Worm (Caenorhabditis elegans) whole organism, L1 larva: Measurements from ENCODE around the gene F20E11.7.

Experiments used
- C16A3.4 ChIP-seq: fragments of 150-350 bp; optimal IDR thresholded peaks from 2 replicates; lab custom pipeline; 2014; ENCODE audit warnings: missing biosample characterization, missing genetic modification characterization
- F16B12.6 ChIP-seq: fragments of 150-350 bp; optimal IDR thresholded peaks from 2 replicates; lab custom pipeline; 2014; ENCODE audit warnings: missing biosample characterization, missing genetic modification characterization
- Y116A8C.19 ChIP-seq: sonication (generic microtip); optimal IDR thresholded peaks from 2 replicates; lab custom pipeline; 2016; ENCODE audit warnings: missing compliant biosample characterization, missing genetic modification characterization, borderline replicate concordance
- aha-1 ChIP-seq: fragments of 150-350 bp; optimal IDR thresholded peaks from 2 replicates; lab custom pipeline; 2014; ENCODE audit warnings: missing biosample characterization, missing genetic modification characterization
- aly-2 ChIP-seq: fragments of 150-350 bp; optimal IDR thresholded peaks from 2 replicates; lab custom pipeline; 2014; ENCODE audit warnings: missing biosample characterization, missing genetic modification characterization
- ama-1 ChIP-seq: fragments of 150-350 bp; optimal IDR thresholded peaks from 2 replicates; lab custom pipeline; 2014
- ces-1 ChIP-seq: fragments of 150-350 bp; optimal IDR thresholded peaks from 2 replicates; lab custom pipeline; 2014; ENCODE audit warnings: missing biosample characterization, missing genetic modification reagents, missing genetic modification characterization
- dpl-1 ChIP-seq, 3 experiments: fragments of 150-350 bp in 2 of 3; sonication (generic microtip) in 1 of 3; optimal IDR thresholded peaks; 2 replicates each; lab custom pipeline; 2014 to 2017; ENCODE audit warnings: missing biosample characterization in 3 of 3, missing genetic modification characterization in 3 of 3, missing genetic modification reagents in 3 of 3
- dsc-1 ChIP-seq: sonication (generic microtip); optimal IDR thresholded peaks from 2 replicates; lab custom pipeline; 2016; ENCODE audit warnings: mild to moderate bottlenecking, missing genetic modification characterization, missing compliant biosample characterization
- egl-13 ChIP-seq: sonication (generic microtip); optimal IDR thresholded peaks from 2 replicates; lab custom pipeline; 2016; ENCODE audit warnings: missing genotype, missing genetic modification reagents, missing genetic modification characterization, missing compliant biosample characterization
- egl-27 ChIP-seq, 2 experiments: fragments of 150-350 bp in 1 of 2; sonication (generic microtip); optimal IDR thresholded peaks; 3 replicates each; lab custom pipeline; 2017 to 2018; ENCODE audit warnings: missing biosample characterization in 2 of 2, missing genetic modification characterization in 2 of 2, missing genetic modification reagents in 2 of 2
- elt-2 ChIP-seq: sonication (generic microtip); optimal IDR thresholded peaks from 2 replicates; lab custom pipeline; 2016; ENCODE audit warnings: missing genetic modification characterization, mild to moderate bottlenecking, inconsistent platforms, missing compliant biosample characterization, missing genetic modification reagents
- ets-5 ChIP-seq: fragments of 200-800 bp; sonication (Bioruptor generic); IDR thresholded peaks from 2 replicates; pipeline ENCODE4 v1.3.6; 2022; ENCODE audit warnings: missing genetic modification characterization, missing compliant biosample characterization
- fkh-4 ChIP-seq: sonication (generic microtip); optimal IDR thresholded peaks from 2 replicates; lab custom pipeline; 2016; ENCODE audit warnings: missing compliant biosample characterization, missing genetic modification characterization, borderline replicate concordance
- hlh-17 ChIP-seq: fragments of 200-800 bp; sonication (Bioruptor generic); optimal IDR thresholded peaks from 2 replicates; lab custom pipeline; 2018; ENCODE audit warnings: missing genetic modification characterization, mild to moderate bottlenecking, missing compliant biosample characterization, moderate library complexity, borderline replicate concordance
- hlh-4 ChIP-seq: sonication (generic microtip); optimal IDR thresholded peaks from 2 replicates; lab custom pipeline; 2016; ENCODE audit warnings: mild to moderate bottlenecking, missing genetic modification characterization, missing compliant biosample characterization
- irx-1 ChIP-seq: sonication (generic microtip); optimal IDR thresholded peaks from 2 replicates; lab custom pipeline; 2016; ENCODE audit warnings: missing genetic modification characterization, missing compliant biosample characterization
- isw-1 ChIP-seq: fragments of 200-800 bp; sonication (Bioruptor generic); IDR thresholded peaks from 2 replicates; pipeline ENCODE4 v1.3.6; 2022; ENCODE audit warnings: missing genetic modification characterization, missing compliant biosample characterization
- jun-1 ChIP-seq: fragments of 150-350 bp; optimal IDR thresholded peaks from 2 replicates; lab custom pipeline; 2014; ENCODE audit warnings: missing biosample characterization, missing genetic modification reagents, missing genetic modification characterization
- lin-35 ChIP-seq, 2 experiments: fragments of 150-350 bp; optimal IDR thresholded peaks; 2 replicates each; lab custom pipeline; 2014; ENCODE audit warnings: missing biosample characterization in 2 of 2, missing genetic modification characterization in 2 of 2, missing genetic modification reagents in 2 of 2
- lir-3 ChIP-seq: sonication (generic microtip); optimal IDR thresholded peaks from 2 replicates; lab custom pipeline; 2016; ENCODE audit warnings: mild to moderate bottlenecking, missing genetic modification characterization, moderate library complexity, missing compliant biosample characterization; ENCODE audit not compliant: poor library complexity
- mdl-1 ChIP-seq, 2 experiments: fragments of 150-350 bp; optimal IDR thresholded peaks; 2 replicates each; lab custom pipeline; 2014 to 2017; ENCODE audit warnings: missing biosample characterization in 2 of 2, missing genetic modification characterization in 2 of 2, inconsistent platforms in 1 of 2
- mef-2 ChIP-seq: fragments of 150-350 bp; optimal IDR thresholded peaks from 2 replicates; lab custom pipeline; 2014; ENCODE audit warnings: missing biosample characterization, missing genetic modification characterization
- mep-1 ChIP-seq: fragments of 150-350 bp; optimal IDR thresholded peaks from 2 replicates; lab custom pipeline; 2014; ENCODE audit warnings: missing biosample characterization, missing genetic modification characterization
- nhr-237 ChIP-seq: fragments of 150-350 bp; optimal IDR thresholded peaks from 2 replicates; lab custom pipeline; 2014; ENCODE audit warnings: missing biosample characterization, missing genetic modification characterization
- nhr-47 ChIP-seq: sonication (generic microtip); optimal IDR thresholded peaks from 2 replicates; lab custom pipeline; 2016; ENCODE audit warnings: mild to moderate bottlenecking, missing genetic modification characterization, moderate library complexity, missing compliant biosample characterization
- nhr-77 ChIP-seq: fragments of 150-350 bp; optimal IDR thresholded peaks from 2 replicates; lab custom pipeline; 2014; ENCODE audit warnings: missing biosample characterization, missing genetic modification characterization
- nhr-90 ChIP-seq: sonication (generic microtip); optimal IDR thresholded peaks from 2 replicates; lab custom pipeline; 2016; ENCODE audit warnings: mild to moderate bottlenecking, missing genetic modification characterization, missing compliant biosample characterization; ENCODE audit not compliant: poor library complexity
- pax-3 ChIP-seq: fragments of 200-800 bp; sonication (Bioruptor generic); optimal IDR thresholded peaks from 2 replicates; lab custom pipeline; 2018; ENCODE audit warnings: mild to moderate bottlenecking, missing genetic modification characterization, moderate library complexity, missing compliant biosample characterization
- rnt-1 ChIP-seq: sonication (generic microtip); optimal IDR thresholded peaks from 2 replicates; lab custom pipeline; 2016; ENCODE audit warnings: mild to moderate bottlenecking, missing genetic modification characterization, moderate library complexity, missing compliant biosample characterization
- snu-23 ChIP-seq: sonication (generic microtip); optimal IDR thresholded peaks from 2 replicates; lab custom pipeline; 2016; ENCODE audit warnings: missing genetic modification characterization, missing compliant biosample characterization
- sox-4 ChIP-seq: sonication (generic microtip); optimal IDR thresholded peaks from 2 replicates; lab custom pipeline; 2016; ENCODE audit warnings: missing genetic modification characterization, missing compliant biosample characterization
- sptf-1 ChIP-seq: fragments of 150-350 bp; optimal IDR thresholded peaks from 2 replicates; lab custom pipeline; 2014; ENCODE audit warnings: missing biosample characterization, missing genetic modification characterization
- sup-37 ChIP-seq: fragments of 200-800 bp; sonication (Bioruptor generic); optimal IDR thresholded peaks from 2 replicates; lab custom pipeline; 2018; ENCODE audit warnings: mild to moderate bottlenecking, missing genetic modification characterization, missing compliant biosample characterization
- swsn-7 ChIP-seq: sonication (generic microtip); optimal IDR thresholded peaks from 2 replicates; lab custom pipeline; 2016; ENCODE audit warnings: missing genetic modification characterization, missing compliant biosample characterization
- tbx-2 ChIP-seq: sonication (generic microtip); optimal IDR thresholded peaks from 2 replicates; lab custom pipeline; 2016; ENCODE audit warnings: missing genetic modification characterization, missing compliant biosample characterization
- tlp-1 ChIP-seq: fragments of 150-350 bp; optimal IDR thresholded peaks from 2 replicates; lab custom pipeline; 2014; ENCODE audit warnings: missing biosample characterization, missing genetic modification characterization
- unc-30 ChIP-seq: sonication (generic microtip); optimal IDR thresholded peaks from 2 replicates; lab custom pipeline; 2017; ENCODE audit warnings: missing biosample characterization, missing genetic modification characterization
- unc-62 ChIP-seq: fragments of 150-350 bp; optimal IDR thresholded peaks from 2 replicates; lab custom pipeline; 2014; ENCODE audit warnings: missing biosample characterization, missing genetic modification reagents, missing genetic modification characterization
- unc-86 ChIP-seq: sonication (generic microtip); optimal IDR thresholded peaks from 2 replicates; lab custom pipeline; 2016; ENCODE audit warnings: missing genetic modification characterization, missing compliant biosample characterization
- unc-98 ChIP-seq: fragments of 200-800 bp; sonication (Bioruptor generic); IDR thresholded peaks from 2 replicates; pipeline ENCODE4 v1.3.6; 2022; ENCODE audit warnings: missing genetic modification characterization, missing compliant biosample characterization
- vab-15 ChIP-seq: sonication (generic microtip); optimal IDR thresholded peaks from 2 replicates; lab custom pipeline; 2017; ENCODE audit warnings: missing genotype, mild to moderate bottlenecking, missing genetic modification characterization, missing compliant biosample characterization
- zip-4 ChIP-seq: fragments of 200-800 bp; sonication (Bioruptor generic); optimal IDR thresholded peaks from 2 replicates; lab custom pipeline; 2018; ENCODE audit warnings: mild to moderate bottlenecking, missing genetic modification characterization, moderate library complexity, missing compliant biosample characterization
- ztf-11 ChIP-seq, 2 experiments: sonication (generic microtip); optimal IDR thresholded peaks; 2 replicates each; lab custom pipeline; 2016 to 2017; ENCODE audit warnings: missing genetic modification characterization in 2 of 2, missing biosample characterization in 1 of 2, missing compliant biosample characterization in 1 of 2

F20E11.7 gene

ce11 chrV:17473699-17474098 lies 9.3 kb downstream of the F20E11.7 start, which contains the start of gene srh-123:
TSS of gene srh-123 (plus strand) at chrV:17473999.
- TF ChIP-seq mep-1 (tag; lab: Kevin White, UChicago), result no peak
- TF ChIP-seq Y116A8C.19 (tag; lab: Kevin White, UChicago), result no peak
- TF ChIP-seq rnt-1, result no peak
- no peak for TF ChIP-seq F16B12.6 (tag; lab: Kevin White, UChicago)
- TF ChIP-seq unc-86 (tag; lab: Kevin White, UChicago), result no peak
- TF ChIP-seq ztf-11 (tag; optimal IDR thresholded peaks at IDR 0.05; lab: Kevin White, UChicago), result no peak
- TF ChIP-seq ces-1, result no peak
- TF ChIP-seq lir-3 (tag; lab: Kevin White, UChicago), result no peak
- no peak for TF ChIP-seq aha-1
- TF ChIP-seq aly-2 (tag; lab: Kevin White, UChicago), result no peak
- no peak for TF ChIP-seq sptf-1
- TF ChIP-seq unc-30, result no peak
- TF ChIP-seq C16A3.4 (tag; lab: Kevin White, UChicago), result no peak

- TF ChIP-seq isw-1 (GFP tag; lab: Robert Waterston, UW), result no peak
- TF ChIP-seq tbx-2 (tag; lab: Kevin White, UChicago), result no peak
- no peak for TF ChIP-seq vab-15 (tag; lab: Kevin White, UChicago)
- no peak for TF ChIP-seq sptf-1
- no peak for TF ChIP-seq nhr-77
- no peak for TF ChIP-seq mep-1 (tag; lab: Kevin White, UChicago)
- TF ChIP-seq unc-98 (GFP tag; lab: Robert Waterston, UW), result no peak
- TF ChIP-seq nhr-90 (tag; lab: Kevin White, UChicago), result no peak
- no peak for TF ChIP-seq hlh-17 (GFP tag; lab: Kevin White, UChicago)
- no peak for TF ChIP-seq fkh-4 (tag; lab: Kevin White, UChicago)
- no peak for TF ChIP-seq dpl-1 (GFP tag; optimal IDR thresholded peaks at IDR 0.05; lab: Kevin White, UChicago)
- no peak for TF ChIP-seq unc-86 (tag; lab: Kevin White, UChicago)
- TF ChIP-seq swsn-7 (tag; lab: Kevin White, UChicago), result no peak
- TF ChIP-seq dsc-1 (tag; lab: Kevin White, UChicago), result no peak
These were observed 12.1 kb downstream of the F20E11.7 start, which contains the start of gene srbc-61 for ce11 chrV:17476490-17476889. TSS of gene srbc-61 (plus strand) at chrV:17476790.

- TF ChIP-seq dpl-1 (GFP tag; optimal IDR thresholded peaks at IDR 0.05; lab: Kevin White, UChicago) (no peak), elt-2 (tag; lab: Kevin White, UChicago) (no peak), jun-1 (tag; lab: Kevin White, UChicago) (no peak), sox-4 (tag; lab: Kevin White, UChicago) (no peak), egl-27 (tag; optimal IDR thresholded peaks at IDR 0.05; lab: Kevin White, UChicago) (no peak), lir-3 (tag; lab: Kevin White, UChicago) (no peak), unc-86 (tag; lab: Kevin White, UChicago) (no peak), egl-13 (no peak), ama-1 (no peak), snu-23 (GFP tag; lab: Kevin White, UChicago) (no peak), zip-4 (GFP tag; lab: Kevin White, UChicago) (no peak)
These were observed 20.7 kb downstream of the F20E11.7 start, which contains the start of gene srh-111 for ce11 chrV:17485078-17485477. TSS of gene srh-111 (minus strand) at chrV:17485178.

ce11 chrV:17486034-17486433 lies 21.7 kb downstream of the F20E11.7 start, which contains the start of gene scl-24:
TSS of gene scl-24 (plus strand) at chrV:17486334.
- TF ChIP-seq sup-37 (GFP tag; lab: Kevin White, UChicago) (no peak), ets-5 (no peak), nhr-77 (no peak)

- no peak for TF ChIP-seq mdl-1 (tag; optimal IDR thresholded peaks at IDR 0.05; lab: Kevin White, UChicago)
- no peak for TF ChIP-seq nhr-237 (tag; lab: Kevin White, UChicago)
- no peak for TF ChIP-seq hlh-17 (GFP tag; lab: Kevin White, UChicago)
- no peak for TF ChIP-seq tlp-1 (tag; lab: Kevin White, UChicago)
- no peak for TF ChIP-seq nhr-47 (tag; lab: Kevin White, UChicago)
- no peak for TF ChIP-seq rnt-1
- TF ChIP-seq lin-35 (GFP tag; optimal IDR thresholded peaks at IDR 0.05; lab: Kevin White, UChicago), result no peak
- no peak for TF ChIP-seq fkh-4 (tag; lab: Kevin White, UChicago)
- TF ChIP-seq mef-2 (tag; lab: Kevin White, UChicago), result no peak
- no peak for TF ChIP-seq dpl-1 (GFP tag; optimal IDR thresholded peaks at IDR 0.05; lab: Kevin White, UChicago)
- no peak for TF ChIP-seq irx-1
- TF ChIP-seq swsn-7 (tag; lab: Kevin White, UChicago), result no peak
- TF ChIP-seq aha-1, result no peak
- no peak for TF ChIP-seq unc-62 (GFP tag; lab: Kevin White, UChicago)
- no peak for TF ChIP-seq ama-1
- no peak for TF ChIP-seq ztf-11 (tag; optimal IDR thresholded peaks at IDR 0.05; lab: Kevin White, UChicago)
- TF ChIP-seq pax-3 (tag; lab: Kevin White, UChicago), result no peak
- TF ChIP-seq hlh-4, result no peak
- TF ChIP-seq, all 84 proteins: peak for 0
These were observed 29.4 kb downstream of the F20E11.7 start, which contains the start of gene fbxa-102 for ce11 chrV:17493732-17494131. TSS of gene fbxa-102 (minus strand) at chrV:17493832.
